Worm (Caenorhabditis elegans): ENCODE data around the gene srh-67.

Gene srh-67

DNA sequence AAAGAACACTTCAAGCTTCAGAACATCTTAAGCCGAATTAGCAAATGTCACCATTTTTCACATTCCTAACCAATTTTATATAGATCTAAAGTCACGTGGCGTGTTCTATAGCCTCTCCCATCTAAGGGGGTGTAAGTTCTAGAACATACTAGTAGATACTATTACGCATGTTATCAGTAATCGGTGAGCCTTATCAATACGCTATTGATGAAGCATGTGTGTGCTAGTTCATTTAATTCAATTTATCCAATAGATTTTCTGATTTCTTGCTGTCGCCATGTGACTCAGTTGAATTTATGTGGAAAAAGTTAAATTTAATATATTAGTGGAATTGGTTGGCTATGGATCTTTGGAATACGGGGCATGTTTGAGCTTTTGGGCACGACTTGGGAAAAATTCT lies 2.2 kb upstream of the srh-67 start:
- TF ChIP-seq ceh-16 (tag; optimal IDR thresholded peaks at IDR 0.05) (no peak), peb-1 (tag; optimal IDR thresholded peaks at IDR 0.05) (no peak), sma-9 (GFP tag; optimal IDR thresholded peaks at IDR 0.05) (no peak), sma-9 (tag; optimal IDR thresholded peaks at IDR 0.05) (no peak), sem-4 (tag; optimal IDR thresholded peaks at IDR 0.05) (no peak), mbf-1 (tag; optimal IDR thresholded peaks at IDR 0.05) (no peak), R02D3.7 (tag; optimal IDR thresholded peaks at IDR 0.05) (no peak), nhr-77 (tag; optimal IDR thresholded peaks at IDR 0.05) (no peak), snpc-4 (tag; optimal IDR thresholded peaks at IDR 0.05) (no peak), lin-39 (tag; optimal IDR thresholded peaks at IDR 0.05) (no peak), ama-1 (optimal IDR thresholded peaks at IDR 0.05) (no peak), nhr-25 (tag; optimal IDR thresholded peaks at IDR 0.05) (no peak), gmeb-1 (tag; optimal IDR thresholded peaks at IDR 0.05) (no peak), lin-11 (tag; optimal IDR thresholded peaks at IDR 0.05) (no peak), nhr-129 (tag; optimal IDR thresholded peaks at IDR 0.05) (no peak)

DNA sequence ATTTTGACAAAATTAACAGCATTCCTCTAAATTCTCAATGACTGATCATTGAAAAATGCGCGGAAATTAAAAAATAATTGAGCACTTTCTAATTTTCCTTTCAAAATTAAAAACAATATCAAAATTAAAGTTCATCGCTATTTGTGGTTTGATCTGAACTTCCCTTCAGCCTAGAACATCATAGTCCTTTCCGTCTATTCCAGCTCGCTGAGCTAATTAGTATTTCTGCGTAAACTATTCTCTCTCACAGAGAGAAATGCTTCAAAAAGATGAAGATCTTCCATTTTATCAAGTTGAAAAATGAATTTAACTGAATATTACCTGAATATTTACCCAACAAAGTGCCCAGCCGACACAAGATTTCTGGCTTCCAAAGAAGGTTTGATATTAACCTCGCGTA lies 1.7 kb upstream of the srh-67 start, which contains the start of gene srh-68:
srh-68 (plus strand) TSS at position 301 of the 400 bp plus-strand sequence.
- TF ChIP-seq nhr-129 (tag; optimal IDR thresholded peaks at IDR 0.05) (no peak), C34F6.9 (tag; optimal IDR thresholded peaks at IDR 0.05) (no peak), mbf-1 (tag; optimal IDR thresholded peaks at IDR 0.05) (no peak), skn-1 (tag; optimal IDR thresholded peaks at IDR 0.05) (no peak), lsy-2 (tag; optimal IDR thresholded peaks at IDR 0.05) (no peak), nhr-10 (tag; optimal IDR thresholded peaks at IDR 0.05) (no peak), sma-3 (GFP tag; optimal IDR thresholded peaks at IDR 0.05) (no peak), lin-13 (GFP tag; optimal IDR thresholded peaks at IDR 0.05) (no peak), elt-3 (tag; optimal IDR thresholded peaks at IDR 0.05) (no peak), ztf-4 (tag; optimal IDR thresholded peaks at IDR 0.05) (no peak), unc-62 (GFP tag; optimal IDR thresholded peaks at IDR 0.05) (no peak), nhr-237 (tag; optimal IDR thresholded peaks at IDR 0.05) (no peak), crh-2 (tag; optimal IDR thresholded peaks at IDR 0.05) (no peak), gmeb-1 (tag; optimal IDR thresholded peaks at IDR 0.05) (no peak), sem-4 (tag; optimal IDR thresholded peaks at IDR 0.05) (no peak)

DNA sequence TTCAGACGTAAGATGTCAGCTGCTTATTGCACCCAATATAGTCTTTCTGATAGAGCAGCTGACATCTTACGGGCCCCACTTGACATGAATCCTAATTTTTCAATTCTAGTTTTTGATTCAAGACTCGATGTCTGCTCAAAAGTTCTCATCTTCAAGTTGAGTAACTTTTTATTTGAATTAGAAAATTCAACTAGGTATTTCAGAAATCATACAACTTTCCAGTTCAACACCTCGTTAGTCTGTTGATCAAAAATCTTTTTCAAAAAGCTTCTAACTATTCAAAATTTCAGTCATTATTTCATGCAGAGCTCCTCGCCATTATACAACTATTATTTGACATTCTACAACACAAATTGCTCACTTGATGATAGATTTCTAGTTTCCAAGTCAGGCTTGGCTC lies 3.1 kb downstream of the srh-67 start, which contains the start of gene srh-73:
srh-73 (plus strand) TSS at position 301 of the 400 bp plus-strand sequence.
- no peak for TF ChIP-seq fos-1 (tag; optimal IDR thresholded peaks at IDR 0.05)
- TF ChIP-seq skn-1 (tag; optimal IDR thresholded peaks at IDR 0.05) = no peak
- no peak for TF ChIP-seq nhr-77 (tag; optimal IDR thresholded peaks at IDR 0.05)
- TF ChIP-seq F13H6.1 (tag; optimal IDR thresholded peaks at IDR 0.05) = no peak

- no peak for TF ChIP-seq nhr-11 (tag; optimal IDR thresholded peaks at IDR 0.05)
- TF ChIP-seq unc-39 (tag; optimal IDR thresholded peaks at IDR 0.05) = no peak
- no peak for TF ChIP-seq elt-3 (tag; optimal IDR thresholded peaks at IDR 0.05)
- no peak for TF ChIP-seq lin-13 (GFP tag; optimal IDR thresholded peaks at IDR 0.05)
- no peak for TF ChIP-seq crh-2 (tag; optimal IDR thresholded peaks at IDR 0.05)
- no peak for TF ChIP-seq R02D3.7 (tag; optimal IDR thresholded peaks at IDR 0.05)
- no peak for TF ChIP-seq nhr-77 (tag; optimal IDR thresholded peaks at IDR 0.05)
- TF ChIP-seq nhr-10 (tag; optimal IDR thresholded peaks at IDR 0.05) = no peak
- no peak for TF ChIP-seq lin-39 (tag; optimal IDR thresholded peaks at IDR 0.05)
- TF ChIP-seq ztf-11 (tag; optimal IDR thresholded peaks at IDR 0.05) = no peak
- no peak for TF ChIP-seq ZK546.5 (tag; optimal IDR thresholded peaks at IDR 0.05)
- no peak for TF ChIP-seq nhr-237 (tag; optimal IDR thresholded peaks at IDR 0.05)
These were observed 5.9 kb downstream of the srh-67 start, which contains the start of gene srh-69 for ce11 chrII:12514620-12515019. Gene srh-69, minus strand, starts transcription at chrII:12514720.

ce11 chrII:12516313-12516712 lies 7.6 kb downstream of the srh-67 start, which contains the start of gene srh-61:
Gene srh-61, minus strand, starts transcription at chrII:12516413.
- no peak for TF ChIP-seq nhr-21 (tag; optimal IDR thresholded peaks at IDR 0.05)

- TF ChIP-seq mdl-1 (tag; optimal IDR thresholded peaks at IDR 0.05) (no peak), alr-1 (tag; optimal IDR thresholded peaks at IDR 0.05) (no peak), ZK546.5 (tag; optimal IDR thresholded peaks at IDR 0.05) (no peak), nhr-11 (tag; optimal IDR thresholded peaks at IDR 0.05) (no peak)
These were observed 9.3 kb downstream of the srh-67 start for ce11 chrII:12518008-12518407.
